Worm (Caenorhabditis elegans) whole organism, L4 larva: Measurements from ENCODE around the gene zfp-3.

Source experiments
- fkh-10 ChIP-seq: fragments of 150-350 bp; optimal IDR thresholded peaks from 2 replicates; lab custom pipeline; 2014; ENCODE audit warnings: missing biosample characterization, missing genetic modification reagents, missing genetic modification characterization
- madf-9 ChIP-seq: fragments of 200-800 bp; sonication (Bioruptor generic); conservative IDR thresholded peaks from 2 replicates; pipeline ENCODE4 v1.3.6; 2022; ENCODE audit warnings: missing genetic modification reagents, missing genetic modification characterization, missing compliant biosample characterization
- rbr-2 ChIP-seq: sonication (generic microtip); optimal IDR thresholded peaks from 2 replicates; lab custom pipeline; 2016; ENCODE audit warnings: missing genotype, missing genetic modification characterization, missing compliant biosample characterization
- zip-11 ChIP-seq: fragments of 200-800 bp; sonication (Bioruptor generic); IDR thresholded peaks from 2 replicates; pipeline ENCODE4 v1.3.6; 2022; ENCODE audit warnings: missing genetic modification characterization, missing compliant biosample characterization

DNA sequence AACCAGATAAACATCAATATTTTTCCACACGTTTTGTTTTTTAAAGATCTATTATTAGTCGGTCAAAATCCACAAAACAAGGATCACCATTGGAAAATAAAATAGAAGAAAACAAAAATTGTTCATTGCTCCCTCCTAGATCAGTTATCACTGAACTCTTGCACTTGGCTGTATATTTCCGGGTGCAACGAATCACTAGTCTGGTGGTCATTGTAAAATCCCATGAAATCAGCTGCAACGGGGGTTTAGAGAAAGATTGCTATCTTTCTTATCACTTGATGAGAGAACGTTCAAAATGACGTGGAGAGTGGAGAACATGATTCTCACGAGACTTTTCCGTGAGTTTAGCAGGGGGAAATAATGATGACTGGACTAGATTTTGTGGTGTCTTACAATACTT is 50.6 kb downstream of the zfp-3 start:
- TF ChIP-seq zip-11 (GFP tag; lab: Robert Waterston, UW) (no peak), madf-9 (no peak), fkh-10 (no peak), rbr-2 (no peak)
